Fruit fly (Drosophila melanogaster) whole organism, embryonic: ENCODE measurements around the gene Jarid2.

Experiments used
- B-H2 ChIP-seq: fragments of 200-800 bp; sonication (Bioruptor generic); optimal IDR thresholded peaks from 2 replicates; lab custom pipeline; 2018; ENCODE audit warnings: missing biosample characterization, mild to moderate bottlenecking, missing genetic modification characterization
- Bdp1 ChIP-seq: fragments of 200-800 bp; sonication (Bioruptor generic); optimal IDR thresholded peaks from 3 replicates; lab custom pipeline; 2016; ENCODE audit warnings: missing biosample characterization, missing genetic modification characterization
- Bgb ChIP-seq: fragments of 200-800 bp; sonication (Bioruptor generic); IDR thresholded peaks from 2 replicates; pipeline ENCODE4 v1.3.6; 2022; ENCODE audit warnings: missing biosample characterization, missing genetic modification characterization; ENCODE audit not compliant: partially characterized antibody
- CG1024 ChIP-seq: fragments of 200-800 bp; sonication (Bioruptor generic); IDR thresholded peaks from 2 replicates; pipeline ENCODE4 v1.3.6; 2022; ENCODE audit warnings: missing biosample characterization, missing genetic modification characterization
- CG10267 ChIP-seq: fragments of 200-800 bp; sonication (Bioruptor generic); optimal IDR thresholded peaks from 2 replicates; lab custom pipeline; 2018; ENCODE audit warnings: missing biosample characterization, mild to moderate bottlenecking, missing genetic modification characterization, moderate library complexity
- CG11085 ChIP-seq: fragments of 200-800 bp; sonication (Bioruptor generic); IDR thresholded peaks from 2 replicates; pipeline ENCODE4 v1.3.6; 2022; ENCODE audit warnings: missing biosample characterization, missing genetic modification characterization
- CG12744 ChIP-seq: fragments of 200-800 bp; sonication (Bioruptor generic); optimal IDR thresholded peaks from 2 replicates; lab custom pipeline; 2016; ENCODE audit warnings: missing biosample characterization, missing genetic modification characterization
- CG12942 ChIP-seq: fragments of 200-800 bp; sonication (Bioruptor generic); optimal IDR thresholded peaks from 3 replicates; lab custom pipeline; 2016; ENCODE audit warnings: missing biosample characterization, missing genetic modification characterization
- CG14667 ChIP-seq: fragments of 200-800 bp; sonication (Bioruptor generic); IDR thresholded peaks from 2 replicates; pipeline ENCODE4 v1.3.6; 2022; ENCODE audit warnings: missing biosample characterization, missing genetic modification characterization
- CG30020 ChIP-seq: fragments of 200-800 bp; optimal IDR thresholded peaks from 2 replicates; lab custom pipeline; 2019; ENCODE audit warnings: missing biosample characterization, mild to moderate bottlenecking, missing genetic modification characterization, moderate library complexity
- CG30431 ChIP-seq: fragments of 200-800 bp; sonication (Bioruptor generic); optimal IDR thresholded peaks from 2 replicates; lab custom pipeline; 2017; ENCODE audit warnings: missing biosample characterization, missing genetic modification characterization
- CG31224 ChIP-seq: fragments of 200-800 bp; sonication (Bioruptor generic); IDR thresholded peaks from 2 replicates; pipeline ENCODE4 v1.3.6; 2022; ENCODE audit warnings: missing biosample characterization, missing genetic modification characterization
- CG31388 ChIP-seq: fragments of 200-800 bp; sonication (Bioruptor generic); optimal IDR thresholded peaks from 2 replicates; lab custom pipeline; 2016; ENCODE audit warnings: missing biosample characterization, missing genetic modification characterization
- CG34224 ChIP-seq: fragments of 200-800 bp; sonication (Bioruptor generic); IDR thresholded peaks from 3 replicates; pipeline ENCODE4 v1.3.6; 2022; ENCODE audit warnings: missing biosample characterization, missing genetic modification characterization; ENCODE audit not compliant: partially characterized antibody
- CG6175 ChIP-seq: fragments of 200-800 bp; sonication (Bioruptor generic); IDR thresholded peaks from 3 replicates; pipeline ENCODE4 v1.3.6; 2022; ENCODE audit warnings: missing biosample characterization, missing genetic modification characterization
- CG7556 ChIP-seq: fragments of 200-800 bp; sonication (Bioruptor generic); optimal IDR thresholded peaks from 2 replicates; lab custom pipeline; 2017; ENCODE audit warnings: missing biosample characterization, mild to moderate bottlenecking, missing genetic modification characterization
- CG7987 ChIP-seq: fragments of 200-800 bp; sonication (Bioruptor generic); optimal IDR thresholded peaks from 2 replicates; lab custom pipeline; 2018; ENCODE audit warnings: missing biosample characterization, mild to moderate bottlenecking, missing genetic modification characterization, moderate library complexity
- CG8089 ChIP-seq: fragments of 200-800 bp; sonication (Bioruptor generic); optimal IDR thresholded peaks from 3 replicates; lab custom pipeline; 2016; ENCODE audit warnings: missing biosample characterization, missing genetic modification characterization
- CG8290 ChIP-seq, 3 experiments: fragments of 200-800 bp; sonication (Bioruptor generic); optimal IDR thresholded peaks; 2 replicates each; lab custom pipeline; 2016 to 2019; ENCODE audit warnings: missing biosample characterization in 3 of 3, missing genetic modification characterization in 3 of 3, mild to moderate bottlenecking in 2 of 3, moderate library complexity in 1 of 3
- CG8359 ChIP-seq: fragments of 200-800 bp; sonication (Bioruptor generic); optimal IDR thresholded peaks from 2 replicates; lab custom pipeline; 2017; ENCODE audit warnings: missing biosample characterization, mild to moderate bottlenecking, missing genetic modification characterization, borderline replicate concordance
- CTCF ChIP-seq: fragments of 200-800 bp; sonication (Bioruptor generic); optimal IDR thresholded peaks from 2 replicates; lab custom pipeline; 2017; ENCODE audit warnings: missing biosample characterization, mild to moderate bottlenecking, missing genetic modification characterization, moderate library complexity
- D19A ChIP-seq: fragments of 200-800 bp; optimal IDR thresholded peaks from 3 replicates; lab custom pipeline; 2019; ENCODE audit warnings: missing biosample characterization, mild to moderate bottlenecking, missing genetic modification characterization, moderate library complexity
- Dref ChIP-seq: fragments of 200-800 bp; sonication (Bioruptor generic); IDR thresholded peaks from 2 replicates; pipeline ENCODE4 v1.3.6; 2022; ENCODE audit warnings: missing biosample characterization, missing genetic modification characterization
- ERR ChIP-seq: fragments of 200-800 bp; sonication (Bioruptor generic); optimal IDR thresholded peaks from 2 replicates; lab custom pipeline; 2016; ENCODE audit warnings: missing biosample characterization, missing genetic modification characterization
- Eip74EF ChIP-seq, 2 experiments: fragments of 200-800 bp in 1 of 2; fragments of >200 bp in 1 of 2; sonication (Bioruptor generic) in 1 of 2; optimal IDR thresholded peaks; 2 replicates each; lab custom pipeline; 2017 to 2019; ENCODE audit warnings: missing biosample characterization in 2 of 2, missing genetic modification characterization in 2 of 2, mild to moderate bottlenecking in 1 of 2, moderate library complexity in 1 of 2
- Ets97D ChIP-seq: fragments of 200-800 bp; sonication (Bioruptor generic); optimal IDR thresholded peaks from 3 replicates; lab custom pipeline; 2016; ENCODE audit warnings: missing biosample characterization, missing genetic modification characterization
- GATAe ChIP-seq: fragments of 200-800 bp; sonication (Bioruptor generic); conservative IDR thresholded peaks from 2 replicates; pipeline ENCODE4 v1.3.6; 2022; ENCODE audit warnings: missing biosample characterization, missing genetic modification characterization
- Lhr ChIP-seq: fragments of 200-800 bp; sonication (Bioruptor generic); optimal IDR thresholded peaks from 3 replicates; lab custom pipeline; 2017; ENCODE audit warnings: mild to moderate bottlenecking, missing biosample characterization, missing genetic modification reagents, missing genetic modification characterization
- NfI ChIP-seq: fragments of 200-800 bp; sonication (Bioruptor generic); optimal IDR thresholded peaks from 3 replicates; lab custom pipeline; 2018; ENCODE audit warnings: missing biosample characterization, mild to moderate bottlenecking, missing genetic modification characterization, moderate library complexity
- PHDP ChIP-seq: fragments of 200-800 bp; sonication (Bioruptor generic); optimal IDR thresholded peaks from 3 replicates; lab custom pipeline; 2018; ENCODE audit warnings: missing biosample characterization, mild to moderate bottlenecking, missing genetic modification characterization, moderate library complexity
- Scr ChIP-seq: fragments of 200-800 bp; sonication (Bioruptor generic); IDR thresholded peaks from 2 replicates; pipeline ENCODE4 v1.3.6; 2022; ENCODE audit warnings: missing biosample characterization, missing genetic modification characterization; ENCODE audit not compliant: partially characterized antibody
- Ssrp ChIP-seq: fragments of 200-800 bp; sonication (Bioruptor generic); optimal IDR thresholded peaks from 2 replicates; lab custom pipeline; 2018; ENCODE audit warnings: missing biosample characterization, mild to moderate bottlenecking, missing genetic modification characterization, moderate library complexity
- Xrp1 ChIP-seq: fragments of 200-800 bp; sonication (Bioruptor generic); IDR thresholded peaks from 2 replicates; pipeline ENCODE4 v1.3.6; 2022; ENCODE audit warnings: missing biosample characterization, missing genetic modification characterization
- ash1 ChIP-seq: fragments of 200-800 bp; sonication (Bioruptor generic); optimal IDR thresholded peaks from 2 replicates; lab custom pipeline; 2018; ENCODE audit warnings: missing biosample characterization, mild to moderate bottlenecking, missing genetic modification characterization
- chif ChIP-seq, 2 experiments: fragments of 200-800 bp; sonication (Bioruptor generic); optimal IDR thresholded peaks; 3 replicates each; lab custom pipeline; 2016; ENCODE audit warnings: missing biosample characterization in 2 of 2, missing genetic modification characterization in 2 of 2
- chinmo ChIP-seq: fragments of 200-800 bp; sonication (Bioruptor generic); IDR thresholded peaks from 4 replicates; pipeline ENCODE4 v1.3.6; 2022; ENCODE audit warnings: missing biosample characterization, missing genetic modification characterization; ENCODE audit not compliant: partially characterized antibody
- crc ChIP-seq: fragments of 200-800 bp; sonication (Bioruptor generic); optimal IDR thresholded peaks from 2 replicates; lab custom pipeline; 2016; ENCODE audit warnings: missing biosample characterization, missing genetic modification characterization
- crol ChIP-seq: fragments of 200-800 bp; sonication (Bioruptor generic); IDR thresholded peaks from 2 replicates; pipeline ENCODE4 v1.3.6; 2022; ENCODE audit warnings: missing biosample characterization, missing genetic modification characterization
- dysf ChIP-seq: fragments of 200-800 bp; sonication (Bioruptor generic); IDR thresholded peaks from 3 replicates; pipeline ENCODE4 v1.3.6; 2022; ENCODE audit warnings: missing biosample characterization, missing genetic modification characterization
- emc ChIP-seq: fragments of 200-800 bp; sonication (Bioruptor generic); optimal IDR thresholded peaks from 2 replicates; lab custom pipeline; 2016; ENCODE audit warnings: missing biosample characterization, missing genetic modification characterization
- fru ChIP-seq: fragments of >200 bp; optimal IDR thresholded peaks from 2 replicates; lab custom pipeline; 2017
- lov ChIP-seq, 2 experiments: fragments of 200-800 bp in 1 of 2; fragments of >200 bp in 1 of 2; sonication (Bioruptor generic) in 1 of 2; IDR thresholded peaks in 1 of 2; optimal IDR thresholded peaks in 1 of 2; 2 replicates in 1 of 2; 3 replicates in 1 of 2; pipeline versions ENCODE4 v1.3.6 to Lab custom; 2017 to 2022; ENCODE audit warnings: missing biosample characterization in 1 of 2, missing genetic modification characterization in 1 of 2
- mirr ChIP-seq: fragments of 200-800 bp; sonication (Bioruptor generic); optimal IDR thresholded peaks from 3 replicates; lab custom pipeline; 2018; ENCODE audit warnings: missing biosample characterization, mild to moderate bottlenecking, missing genetic modification characterization
- nmo ChIP-seq: fragments of 200-800 bp; sonication (Bioruptor generic); optimal IDR thresholded peaks from 2 replicates; lab custom pipeline; 2018; ENCODE audit warnings: missing biosample characterization, mild to moderate bottlenecking, missing genetic modification characterization, moderate library complexity
- otp ChIP-seq: fragments of 200-800 bp; sonication (Bioruptor generic); IDR thresholded peaks from 3 replicates; pipeline ENCODE4, ENCODE4 v1.3.6; 2022; ENCODE audit warnings: missing biosample characterization, missing genetic modification characterization
- pzg ChIP-seq: fragments of 200-800 bp; sonication (Bioruptor generic); optimal IDR thresholded peaks from 3 replicates; lab custom pipeline; 2018; ENCODE audit warnings: missing biosample characterization, mild to moderate bottlenecking, missing genetic modification characterization, moderate library complexity
- sim ChIP-seq: fragments of 200-800 bp; sonication (Bioruptor generic); IDR thresholded peaks from 2 replicates; pipeline ENCODE4 v1.3.6; 2022; ENCODE audit warnings: missing biosample characterization, missing genetic modification characterization
- sima ChIP-seq: fragments of 200-800 bp; sonication (Bioruptor generic); optimal IDR thresholded peaks from 2 replicates; lab custom pipeline; 2016; ENCODE audit warnings: missing biosample characterization, missing genetic modification characterization
- stwl ChIP-seq: fragments of 200-800 bp; sonication (Bioruptor generic); optimal IDR thresholded peaks from 3 replicates; lab custom pipeline; 2018; ENCODE audit warnings: missing biosample characterization, mild to moderate bottlenecking, missing genetic modification characterization, moderate library complexity

Gene Jarid2

dm6 chr3L:9461670-9462246 lies 15.1 kb upstream of the Jarid2 start (continued):
- no peak for TF ChIP-seq Ssrp (tag; lab: Kevin White, UChicago)
- no peak for TF ChIP-seq emc (GFP tag; lab: Kevin White, UChicago)
- no peak for TF ChIP-seq mirr (GFP tag; lab: Kevin White, UChicago)
- 0 out of 2 replicates have a peak, but pooled peaks have one; percentile 9 for TF ChIP-seq crol (GFP tag; lab: Robert Waterston, UW)
- no peak for TF ChIP-seq nmo (GFP tag; lab: Kevin White, UChicago)
- TF ChIP-seq CTCF, result no peak
- no peak for TF ChIP-seq CG7556
- TF ChIP-seq pzg (GFP tag; lab: Kevin White, UChicago), result no peak
- no peak; the same call in 1 of the 2 replicates for TF ChIP-seq CG1024 (GFP tag; lab: Robert Waterston, UW)
- no peak for TF ChIP-seq CG31388 (GFP tag; lab: Kevin White, UChicago)
- no peak for TF ChIP-seq CG31224 (GFP tag; lab: Robert Waterston, UW)
- peak in 1 of 2 experiments; percentile 38 for TF ChIP-seq chif (GFP tag; optimal IDR thresholded peaks at IDR 0.05; lab: Kevin White, UChicago)
- no peak for TF ChIP-seq ash1 (GFP tag; lab: Kevin White, UChicago)
- TF ChIP-seq CG8359, result no peak
- TF ChIP-seq Scr (GFP tag; lab: Robert Waterston, UW), result no peak
- TF ChIP-seq chinmo (GFP tag; lab: Robert Waterston, UW), result 0 out of 4 replicates have a peak, but pooled peaks have one; percentile 46
- peak; percentile 16; the same call in 1 of the 2 replicates for TF ChIP-seq Bgb (GFP tag; lab: Robert Waterston, UW)
- no peak for TF ChIP-seq Ets97D (GFP tag; lab: Kevin White, UChicago)
- TF ChIP-seq Xrp1 (GFP tag; lab: Robert Waterston, UW), result peak; percentile 57; the same call in 1 of the 2 replicates
- TF ChIP-seq sima (GFP tag; lab: Kevin White, UChicago), result no peak
- no peak for TF ChIP-seq D19A (tag; lab: Kevin White, UChicago)
- no peak for TF ChIP-seq Dref (GFP tag; lab: Robert Waterston, UW)
- no peak for TF ChIP-seq CG8290 (GFP tag; optimal IDR thresholded peaks at IDR 0.05; lab: Kevin White, UChicago)
- TF ChIP-seq CG8290 (tag; optimal IDR thresholded peaks at IDR 0.05; lab: Kevin White, UChicago), result peak; percentile 23 to 86
- TF ChIP-seq CG7987, result peak; percentile 16
- TF ChIP-seq lov (optimal IDR thresholded peaks at IDR 0.05; lab: Kevin White, UChicago), result no peak
- no peak for TF ChIP-seq lov (GFP tag; IDR thresholded peaks at IDR 0.05; lab: Robert Waterston, UW)
- TF ChIP-seq otp, result peak; percentile 42; the same call in 2 of the 3 replicates
- peak; percentile 44 for TF ChIP-seq stwl (tag; lab: Kevin White, UChicago)
- TF ChIP-seq sim, result no peak
- TF ChIP-seq GATAe (GFP tag; lab: Robert Waterston, UW), result no peak
- TF ChIP-seq ERR, result peak; percentile 21
- TF ChIP-seq PHDP (tag; lab: Kevin White, UChicago), result peak; percentile 2
- 0 out of 3 replicates have a peak, but pooled peaks have one; percentile 26 for TF ChIP-seq CG34224 (GFP tag; lab: Robert Waterston, UW)
- TF ChIP-seq CG30020 (tag; lab: Kevin White, UChicago), result no peak
- TF ChIP-seq CG12744, result no peak
- peak; percentile 27 for TF ChIP-seq CG30431 (GFP tag; lab: Kevin White, UChicago)
- no peak for TF ChIP-seq crc
- no peak for TF ChIP-seq Lhr (GFP tag; lab: Kevin White, UChicago)
- no peak for TF ChIP-seq CG6175 (GFP tag; lab: Robert Waterston, UW)
- TF ChIP-seq CG10267, result no peak
- no peak for TF ChIP-seq Eip74EF (GFP tag; optimal IDR thresholded peaks at IDR 0.05; lab: Kevin White, UChicago)
- TF ChIP-seq dysf (GFP tag; lab: Robert Waterston, UW), result peak; percentile 44; the same call in 1 of the 3 replicates
- no peak for TF ChIP-seq B-H2 (GFP tag; lab: Kevin White, UChicago)
- no peak for TF ChIP-seq fru (lab: Kevin White, UChicago)
- TF ChIP-seq Bdp1 (GFP tag; lab: Kevin White, UChicago), result no peak
- no peak for TF ChIP-seq CG11085
- TF ChIP-seq CG12942, result no peak
- TF ChIP-seq NfI (GFP tag; lab: Kevin White, UChicago), result peak; percentile 43
- no peak for TF ChIP-seq CG8089
- no peak for TF ChIP-seq CG14667 (GFP tag; lab: Robert Waterston, UW)
